Fruit fly (Drosophila melanogaster) whole organism, wandering third instar larva: ENCODE results near the gene CG15432.

Experiments
- Hnf4 ChIP-seq: fragments of 200-800 bp; sonication (Bioruptor generic); optimal IDR thresholded peaks from 2 replicates; lab custom pipeline; 2016; ENCODE audit warnings: missing biosample characterization, mild to moderate bottlenecking, missing genetic modification characterization
- Myc ChIP-seq: fragments of >200 bp; optimal IDR thresholded peaks from 2 replicates; lab custom pipeline; 2017
- OdsH ChIP-seq: fragments of 200-800 bp; sonication (Bioruptor generic); optimal IDR thresholded peaks from 2 replicates; lab custom pipeline; 2016; ENCODE audit warnings: missing biosample characterization, mild to moderate bottlenecking, missing genetic modification characterization
- Vsx2 ChIP-seq: fragments of 200-300, 225-300 bp; sonication (Bioruptor generic); optimal IDR thresholded peaks from 2 replicates; lab custom pipeline; 2018; ENCODE audit warnings: missing biosample characterization, missing genetic modification characterization; ENCODE audit not compliant: partially characterized antibody
- br ChIP-seq: fragments of 200-800 bp; sonication (Bioruptor generic); optimal IDR thresholded peaks from 2 replicates; lab custom pipeline; 2016; ENCODE audit warnings: missing biosample characterization, missing genetic modification characterization
- dmrt93B ChIP-seq: fragments of 200-800 bp; sonication (Bioruptor generic); optimal IDR thresholded peaks from 2 replicates; lab custom pipeline; 2018; ENCODE audit warnings: missing biosample characterization, mild to moderate bottlenecking, missing genetic modification characterization
- ey ChIP-seq: fragments of 200-800 bp; sonication (Bioruptor generic); optimal IDR thresholded peaks from 2 replicates; lab custom pipeline; 2016; ENCODE audit warnings: missing biosample characterization, missing genetic modification characterization
- jim ChIP-seq: fragments of 175-275, 200-325 bp; sonication (Bioruptor generic); optimal IDR thresholded peaks from 2 replicates; lab custom pipeline; 2016; ENCODE audit warnings: missing biosample characterization, mild to moderate bottlenecking, missing genetic modification characterization
- lola ChIP-seq: fragments of >200 bp; optimal IDR thresholded peaks from 2 replicates; lab custom pipeline; 2017; ENCODE audit warnings: missing biosample characterization, missing genetic modification characterization
- pan ChIP-seq: fragments of >200 bp; optimal IDR thresholded peaks from 2 replicates; lab custom pipeline; 2017
- psq ChIP-seq: fragments of 200-800 bp; sonication (Bioruptor generic); optimal IDR thresholded peaks from 3 replicates; lab custom pipeline; 2017; ENCODE audit warnings: missing biosample characterization, mild to moderate bottlenecking, missing genetic modification characterization, moderate library complexity
- usp ChIP-seq: fragments of >200 bp; optimal IDR thresholded peaks from 2 replicates; lab custom pipeline; 2017; ENCODE audit warnings: missing biosample characterization, missing genetic modification characterization

- TF ChIP-seq OdsH (GFP tag; lab: Kevin White, UChicago) (peak; percentile 8), psq (GFP tag; lab: Kevin White, UChicago) (no peak), Vsx2 (GFP tag; lab: Kevin White, UChicago) (no peak), Myc (lab: Kevin White, UChicago) (no peak), usp (GFP tag; lab: Kevin White, UChicago) (no peak), Hnf4 (GFP tag; lab: Kevin White, UChicago) (no peak), lola (GFP tag; lab: Kevin White, UChicago) (no peak), jim (GFP tag; lab: Kevin White, UChicago) (no peak), ey (GFP tag; lab: Kevin White, UChicago) (peak; percentile 21), pan (lab: Kevin White, UChicago) (no peak), dmrt93B (GFP tag; lab: Kevin White, UChicago) (no peak), br (GFP tag; lab: Kevin White, UChicago) (no peak)
These were observed 25.2 kb upstream of the CG15432 start for dm6 chr2L:4416903-4417302.
